Worm (Caenorhabditis elegans): ENCODE measurements around the gene str-96.

str-96 gene

ce11 chrV:15244456-15244855 lies 49.3 kb downstream of the str-96 start, which contains the start of gene kin-30:
kin-30 (plus strand) TSS chrV:15244756.
- TF ChIP-seq hlh-11 (tag; optimal IDR thresholded peaks at IDR 0.05) (no peak), ceh-62 (tag; optimal IDR thresholded peaks at IDR 0.05) (no peak), nhr-42 (GFP tag; IDR thresholded peaks at IDR 0.05) (no peak), ceh-28 (tag; optimal IDR thresholded peaks at IDR 0.05) (no peak), F44E2.7 (GFP tag; IDR thresholded peaks at IDR 0.05) (no peak), arid-1 (GFP tag; conservative IDR thresholded peaks at IDR 0.05) (no peak)

Data from whole organism, L4 larva.